Fruit fly (Drosophila melanogaster) whole organism, embryonic: ENCODE measurements around the gene Targ2.

Experiments used
- Atf6 ChIP-seq: fragments of 200-800 bp; sonication (Bioruptor generic); IDR thresholded peaks from 2 replicates; pipeline ENCODE4 v1.3.6; 2022; ENCODE audit warnings: missing biosample characterization, missing genetic modification characterization
- B-H2 ChIP-seq: fragments of 200-800 bp; sonication (Bioruptor generic); optimal IDR thresholded peaks from 2 replicates; lab custom pipeline; 2018; ENCODE audit warnings: missing biosample characterization, mild to moderate bottlenecking, missing genetic modification characterization
- BEAF-32 ChIP-seq: fragments of 200-800 bp; sonication (Bioruptor generic); optimal IDR thresholded peaks from 3 replicates; lab custom pipeline; 2017; ENCODE audit warnings: missing biosample characterization, missing genetic modification characterization, mild to moderate bottlenecking, moderate library complexity, missing genetic modification reagents
- CG10366 ChIP-seq: fragments of 200-800 bp; sonication (Bioruptor generic); IDR thresholded peaks from 2 replicates; pipeline ENCODE4 v1.3.6; 2022; ENCODE audit warnings: missing biosample characterization, missing genetic modification characterization
- CG11093 ChIP-seq: fragments of 200-800 bp; sonication (Bioruptor generic); IDR thresholded peaks from 3 replicates; pipeline ENCODE4 v1.3.6; 2022; ENCODE audit warnings: missing biosample characterization, missing genetic modification characterization
- CG14014 ChIP-seq: fragments of 200-800 bp; sonication (Bioruptor generic); IDR thresholded peaks from 2 replicates; pipeline ENCODE4 v1.3.6; 2022; ENCODE audit warnings: missing biosample characterization, missing genetic modification characterization
- CG2116 ChIP-seq: fragments of 200-800 bp; sonication (Bioruptor generic); optimal IDR thresholded peaks from 3 replicates; lab custom pipeline; 2018; ENCODE audit warnings: missing biosample characterization, mild to moderate bottlenecking, missing genetic modification characterization
- CG3995 ChIP-seq: fragments of 200-800 bp; sonication (Bioruptor generic); optimal IDR thresholded peaks from 3 replicates; lab custom pipeline; 2016; ENCODE audit warnings: missing biosample characterization, missing genetic modification characterization
- CG4282 ChIP-seq: fragments of 200-800 bp; sonication (Bioruptor generic); optimal IDR thresholded peaks from 2 replicates; lab custom pipeline; 2016; ENCODE audit warnings: missing biosample characterization, missing genetic modification characterization
- CG43689 ChIP-seq: fragments of 200-800 bp; sonication (Bioruptor generic); IDR thresholded peaks from 2 replicates; pipeline ENCODE4 v1.3.6; 2022; ENCODE audit warnings: missing biosample characterization, missing genetic modification characterization
- CG6689 ChIP-seq: fragments of 200-800 bp; sonication (Bioruptor generic); IDR thresholded peaks from 2 replicates; pipeline ENCODE4 v1.3.6; 2022; ENCODE audit warnings: missing biosample characterization, missing genetic modification characterization
- CG7372 ChIP-seq: fragments of 200-800 bp; sonication (Bioruptor generic); IDR thresholded peaks from 2 replicates; pipeline ENCODE4 v1.3.6; 2022; ENCODE audit warnings: missing biosample characterization, missing genetic modification characterization
- CG7745 ChIP-seq: fragments of 200-800 bp; sonication (Bioruptor generic); optimal IDR thresholded peaks from 2 replicates; lab custom pipeline; 2018; ENCODE audit warnings: missing biosample characterization, mild to moderate bottlenecking, missing genetic modification characterization, moderate library complexity
- CG8281 ChIP-seq: fragments of 200-800 bp; sonication (Bioruptor generic); optimal IDR thresholded peaks from 2 replicates; lab custom pipeline; 2018; ENCODE audit warnings: missing biosample characterization, mild to moderate bottlenecking, missing genetic modification characterization, moderate library complexity
- CG8478 ChIP-seq: fragments of >200 bp; optimal IDR thresholded peaks from 2 replicates; lab custom pipeline; 2018
- HHEX ChIP-seq: fragments of 200-800 bp; sonication (Bioruptor generic); optimal IDR thresholded peaks from 3 replicates; lab custom pipeline; 2017; ENCODE audit warnings: missing biosample characterization, mild to moderate bottlenecking, missing genetic modification characterization, missing genetic modification reagents
- Nf-YB ChIP-seq: fragments of 200-800 bp; sonication (Bioruptor generic); optimal IDR thresholded peaks from 3 replicates; lab custom pipeline; 2019; ENCODE audit warnings: missing biosample characterization, mild to moderate bottlenecking, missing genetic modification characterization, moderate library complexity
- Nf-YC ChIP-seq: fragments of 200-800 bp; optimal IDR thresholded peaks from 3 replicates; lab custom pipeline; 2019; ENCODE audit warnings: missing biosample characterization, mild to moderate bottlenecking, missing genetic modification characterization, moderate library complexity
- Tbp ChIP-seq: fragments of >200 bp; optimal IDR thresholded peaks from 2 replicates; lab custom pipeline; 2018; ENCODE audit warnings: missing biosample characterization, missing genetic modification characterization
- Trl ChIP-seq, 3 experiments: fragments of >200 bp in 2 of 3; fragments of 200-800 bp in 1 of 3; sonication (Bioruptor generic) in 1 of 3; optimal IDR thresholded peaks; 2 replicates in 1 of 3; 3 replicates in 2 of 3; lab custom pipeline; 2016 to 2017; ENCODE audit warnings: missing biosample characterization in 1 of 3, missing genetic modification characterization in 1 of 3
- Usf ChIP-seq: fragments of 200-800 bp; sonication (Bioruptor generic); optimal IDR thresholded peaks from 2 replicates; lab custom pipeline; 2017; ENCODE audit warnings: missing genotype, missing biosample characterization, missing genetic modification characterization
- YL-1 ChIP-seq: fragments of 200-800 bp; sonication (Bioruptor generic); optimal IDR thresholded peaks from 3 replicates; lab custom pipeline; 2017; ENCODE audit warnings: missing biosample characterization, mild to moderate bottlenecking, missing genetic modification characterization
- ac ChIP-seq: fragments of 200-800 bp; sonication (Bioruptor generic); optimal IDR thresholded peaks from 3 replicates; lab custom pipeline; 2017; ENCODE audit warnings: missing biosample characterization, mild to moderate bottlenecking, missing genetic modification characterization
- ase ChIP-seq: fragments of 200-800 bp; sonication (Bioruptor generic); IDR thresholded peaks from 3 replicates; pipeline ENCODE4 v1.3.6; 2022; ENCODE audit warnings: missing biosample characterization, missing genetic modification characterization
- ato ChIP-seq: fragments of 200-800 bp; sonication (Bioruptor generic); IDR thresholded peaks from 2 replicates; pipeline ENCODE4 v1.3.6; 2022; ENCODE audit warnings: missing biosample characterization, missing genetic modification characterization; ENCODE audit not compliant: partially characterized antibody
- bbx ChIP-seq: fragments of 200-800 bp; sonication (Bioruptor generic); IDR thresholded peaks from 2 replicates; pipeline ENCODE4 v1.3.6; 2022; ENCODE audit warnings: missing biosample characterization, missing genetic modification characterization; ENCODE audit not compliant: partially characterized antibody
- bsh ChIP-seq, 2 experiments: fragments of 200-800 bp; sonication (Bioruptor generic); optimal IDR thresholded peaks; 2 replicates each; lab custom pipeline; 2017 to 2018; ENCODE audit warnings: mild to moderate bottlenecking in 2 of 2, missing biosample characterization in 2 of 2, missing genetic modification characterization in 2 of 2, moderate library complexity in 1 of 2
- chinmo ChIP-seq: fragments of 200-800 bp; sonication (Bioruptor generic); IDR thresholded peaks from 4 replicates; pipeline ENCODE4 v1.3.6; 2022; ENCODE audit warnings: missing biosample characterization, missing genetic modification characterization; ENCODE audit not compliant: partially characterized antibody
- chn ChIP-seq: fragments of 200-800 bp; sonication (Bioruptor generic); optimal IDR thresholded peaks from 2 replicates; lab custom pipeline; 2016; ENCODE audit warnings: missing biosample characterization, missing genetic modification characterization
- da ChIP-seq: fragments of 200-800 bp; sonication (Bioruptor generic); optimal IDR thresholded peaks from 2 replicates; lab custom pipeline; 2016; ENCODE audit warnings: missing biosample characterization, missing genetic modification characterization
- gce ChIP-seq: fragments of 200-800 bp; sonication (Bioruptor generic); IDR thresholded peaks from 3 replicates; pipeline ENCODE4 v1.3.6; 2022; ENCODE audit warnings: missing biosample characterization, missing genetic modification characterization
- gfzf ChIP-seq: fragments of 200-800 bp; sonication (Bioruptor generic); optimal IDR thresholded peaks from 2 replicates; lab custom pipeline; 2016; ENCODE audit warnings: missing biosample characterization, mild to moderate bottlenecking, missing genetic modification characterization, moderate library complexity
- grau ChIP-seq: fragments of 200-800 bp; optimal IDR thresholded peaks from 3 replicates; lab custom pipeline; 2019; ENCODE audit warnings: missing biosample characterization, mild to moderate bottlenecking, missing genetic modification characterization, moderate library complexity
- hth ChIP-seq: fragments of >200 bp; optimal IDR thresholded peaks from 2 replicates; lab custom pipeline; 2017; ENCODE audit warnings: inconsistent platforms
- mld ChIP-seq: fragments of 200-800 bp; sonication (Bioruptor generic); IDR thresholded peaks from 3 replicates; pipeline ENCODE4 v1.3.6; 2022; ENCODE audit warnings: missing biosample characterization, missing genetic modification characterization; ENCODE audit not compliant: partially characterized antibody
- nom ChIP-seq: fragments of 200-800 bp; sonication (Bioruptor generic); optimal IDR thresholded peaks from 2 replicates; lab custom pipeline; 2017; ENCODE audit warnings: missing biosample characterization, missing genetic modification characterization, mild to moderate bottlenecking, moderate library complexity, missing genetic modification reagents
- p53 ChIP-seq: fragments of 200-800 bp; sonication (Bioruptor generic); optimal IDR thresholded peaks from 2 replicates; lab custom pipeline; 2016; ENCODE audit warnings: missing biosample characterization, missing genetic modification characterization
- phol ChIP-seq: fragments of 200-800 bp; sonication (Bioruptor generic); optimal IDR thresholded peaks from 3 replicates; lab custom pipeline; 2018; ENCODE audit warnings: missing biosample characterization, mild to moderate bottlenecking, missing genetic modification characterization, moderate library complexity
- sens-2 ChIP-seq: fragments of 200-800 bp; sonication (Bioruptor generic); IDR thresholded peaks from 2 replicates; pipeline ENCODE4 v1.3.6; 2022; ENCODE audit warnings: missing biosample characterization, missing genetic modification characterization
- shn ChIP-seq: fragments of 200-800 bp; sonication (Bioruptor generic); optimal IDR thresholded peaks from 3 replicates; lab custom pipeline; 2016; ENCODE audit warnings: missing biosample characterization, missing genetic modification characterization
- tap ChIP-seq: fragments of 200-800 bp; optimal IDR thresholded peaks from 3 replicates; lab custom pipeline; 2019; ENCODE audit warnings: missing biosample characterization, mild to moderate bottlenecking, missing genetic modification characterization, moderate library complexity
- unpg ChIP-seq: fragments of 200-800 bp; sonication (Bioruptor generic); optimal IDR thresholded peaks from 3 replicates; lab custom pipeline; 2018; ENCODE audit warnings: missing biosample characterization, mild to moderate bottlenecking, missing genetic modification characterization, moderate library complexity
- vvl ChIP-seq: fragments of 200-800 bp; sonication (Bioruptor generic); IDR thresholded peaks from 2 replicates; pipeline ENCODE4 v1.3.6; 2022; ENCODE audit warnings: missing biosample characterization, missing genetic modification characterization
- yki ChIP-seq: fragments of >200 bp; optimal IDR thresholded peaks from 3 replicates; lab custom pipeline; 2018

The Targ2 gene

dm6 chr3L:21175531-21176271 lies 27.3 kb downstream of the Targ2 start (continued):
- TF ChIP-seq bbx (GFP tag; lab: Robert Waterston, UW) (0 out of 2 replicates have a peak, but pooled peaks have one; percentile 48), Nf-YC (peak; percentile 3), CG43689 (GFP tag; lab: Robert Waterston, UW) (no peak)
- TF ChIP-seq, all 482 proteins: peak for 107

- TF ChIP-seq nom (GFP tag; lab: Kevin White, UChicago) (peak; percentile 39), Tbp (no peak)
Measured at dm6 chr3L:21174962-21175361, 28.1 kb downstream of the Targ2 start.

DNA sequence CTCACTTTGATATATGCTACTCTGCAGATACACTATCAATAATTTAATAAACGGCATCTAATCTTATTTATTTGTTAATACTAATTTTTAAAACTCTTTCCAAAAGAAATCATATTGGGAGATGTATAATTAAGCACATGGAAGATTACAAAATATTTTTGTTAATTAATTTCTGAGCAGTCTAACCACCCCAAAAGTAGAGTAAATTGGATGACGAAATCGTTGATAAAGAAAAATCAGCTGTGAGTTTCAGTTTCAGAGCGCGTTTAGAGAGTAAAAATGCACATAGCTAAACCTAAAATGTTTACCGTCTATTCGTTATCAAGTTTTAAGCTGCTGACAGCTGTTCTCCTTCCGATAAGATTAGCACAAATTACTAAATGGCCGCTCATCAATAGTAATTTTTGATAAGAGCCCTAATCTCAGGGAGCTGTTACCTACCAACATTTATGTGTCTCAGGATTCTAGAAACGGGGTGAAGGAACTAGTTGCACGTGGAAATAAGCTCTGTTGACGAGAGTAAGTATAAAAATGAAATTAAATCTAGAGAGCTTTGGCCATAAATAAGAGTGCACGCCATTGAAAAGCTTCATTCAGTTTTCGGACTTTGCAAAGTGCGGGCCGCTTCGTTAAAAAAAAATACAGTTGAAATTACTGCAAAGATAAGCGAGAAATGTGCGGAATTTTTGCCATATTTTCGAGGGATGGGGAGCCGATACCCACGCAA lies 30.3 kb downstream of the Targ2 start, which contains the start of the genes chb and AsnS:
Gene chb, plus strand, starts transcription at position 327 of the 727 bp plus-strand sequence.
Gene AsnS, plus strand, starts transcription at position 592 of the 727 bp plus-strand sequence.
- peak; percentile 58 for TF ChIP-seq Usf (GFP tag; lab: Kevin White, UChicago)
- TF ChIP-seq CG3995 (GFP tag; lab: Kevin White, UChicago): peak; percentile 56
- no peak for TF ChIP-seq ac (GFP tag; lab: Kevin White, UChicago)
- TF ChIP-seq HHEX: peak; percentile 83
- peak; percentile 81 for TF ChIP-seq CG11093
- peak; percentile 5 for TF ChIP-seq p53 (GFP tag; lab: Kevin White, UChicago)
- TF ChIP-seq YL-1 (GFP tag; lab: Kevin White, UChicago): no peak
- no peak for TF ChIP-seq CG8478 (lab: Kevin White, UChicago)
- TF ChIP-seq B-H2 (GFP tag; lab: Kevin White, UChicago): no peak
- peak; percentile 74 for TF ChIP-seq CG8281 (tag; lab: Kevin White, UChicago)
- TF ChIP-seq CG7745: peak; percentile 84
- peak; percentile 90 for TF ChIP-seq CG10366 (GFP tag; lab: Robert Waterston, UW)
- TF ChIP-seq shn (GFP tag; lab: Kevin White, UChicago): peak; percentile 59
- peak; percentile 89 for TF ChIP-seq chinmo
- TF ChIP-seq yki (lab: Kevin White, UChicago): no peak
- peak; percentile 87 for TF ChIP-seq gce (GFP tag; lab: Robert Waterston, UW)
- TF ChIP-seq Nf-YC: peak; percentile 53
- TF ChIP-seq Nf-YB (GFP tag; lab: Kevin White, UChicago): peak; percentile 76
- no peak for TF ChIP-seq mld
- TF ChIP-seq chn (GFP tag; lab: Kevin White, UChicago): peak; percentile 66
- TF ChIP-seq CG2116 (GFP tag; lab: Kevin White, UChicago): peak; percentile 49
- peak; percentile 66 for TF ChIP-seq sens-2 (GFP tag; lab: Robert Waterston, UW)
- TF ChIP-seq tap (tag; lab: Kevin White, UChicago): peak; percentile 94
- TF ChIP-seq ase (GFP tag; lab: Robert Waterston, UW): peak; percentile 91
- peak; percentile 94 for TF ChIP-seq grau
- TF ChIP-seq phol (tag; lab: Kevin White, UChicago): peak; percentile 91
- peak; percentile 5 to 51 for TF ChIP-seq Trl (optimal IDR thresholded peaks at IDR 0.05; lab: Kevin White, UChicago)
- peak; percentile 72 for TF ChIP-seq Trl (GFP tag; optimal IDR thresholded peaks at IDR 0.05; lab: Kevin White, UChicago)
- peak; percentile 92 for TF ChIP-seq CG6689 (GFP tag; lab: Robert Waterston, UW)
- TF ChIP-seq CG7372 (GFP tag; lab: Robert Waterston, UW): peak; percentile 91
- no peak for TF ChIP-seq hth (lab: Kevin White, UChicago)
- TF ChIP-seq da (GFP tag; lab: Kevin White, UChicago): no peak
- peak; percentile 94 for TF ChIP-seq Atf6 (GFP tag; lab: Robert Waterston, UW)
- peak in 1 of 2 experiments; percentile 93 for TF ChIP-seq bsh (GFP tag; optimal IDR thresholded peaks at IDR 0.05; lab: Kevin White, UChicago)
- TF ChIP-seq CG14014: peak; percentile 93
- TF ChIP-seq CG4282 (GFP tag; lab: Kevin White, UChicago): no peak
- peak; percentile 96 for TF ChIP-seq vvl (GFP tag; lab: Robert Waterston, UW)
- no peak for TF ChIP-seq BEAF-32
- TF ChIP-seq unpg (GFP tag; lab: Kevin White, UChicago): peak; percentile 97
- no peak for TF ChIP-seq ato (GFP tag; lab: Robert Waterston, UW)
- no peak for TF ChIP-seq gfzf (GFP tag; lab: Kevin White, UChicago)
